Worm (Caenorhabditis elegans): ENCODE results near the gene abhd-3.1.

The abhd-3.1 gene

ce11 chrV:19961971-19962370, 6.7 kb downstream of the abhd-3.1 start:
- TF ChIP-seq W03F9.2 (tag; optimal IDR thresholded peaks at IDR 0.05): no peak
- TF ChIP-seq him-1 (tag; optimal IDR thresholded peaks at IDR 0.05): no peak
- no peak for TF ChIP-seq dao-5 (tag; optimal IDR thresholded peaks at IDR 0.05)

DNA sequence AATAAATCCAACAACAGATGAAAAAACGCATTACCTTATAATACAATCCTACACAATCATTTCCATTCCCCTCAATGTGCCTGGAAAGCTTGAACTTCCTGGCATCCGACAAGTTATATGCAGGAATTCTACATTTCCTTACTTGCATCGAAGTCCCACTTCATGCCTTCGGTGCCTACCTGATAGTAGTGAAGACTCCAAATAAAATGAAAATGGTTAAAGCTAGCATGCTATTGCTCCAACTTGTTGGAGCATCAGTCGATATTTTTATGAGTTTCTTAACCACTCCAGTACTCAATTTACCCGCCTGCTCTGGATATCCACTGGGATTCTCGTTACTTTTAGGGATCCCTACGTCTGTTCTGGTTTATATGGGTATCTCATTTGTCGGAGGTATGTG, 10.3 kb downstream of the abhd-3.1 start, which contains the start of gene srh-171:
srh-171 (plus strand) TSS at position 75 of the 400 bp plus-strand sequence.
- TF ChIP-seq him-1 (tag; optimal IDR thresholded peaks at IDR 0.05) (no peak), W03F9.2 (tag; optimal IDR thresholded peaks at IDR 0.05) (no peak), dao-5 (tag; optimal IDR thresholded peaks at IDR 0.05) (no peak)

ce11 chrV:19972984-19973383, 17.7 kb downstream of the abhd-3.1 start, which contains the start of gene srh-173:
srh-173 (plus strand) TSS chrV:19973284.
- TF ChIP-seq dao-5 (tag; optimal IDR thresholded peaks at IDR 0.05): no peak
- no peak for TF ChIP-seq him-1 (tag; optimal IDR thresholded peaks at IDR 0.05)
- TF ChIP-seq W03F9.2 (tag; optimal IDR thresholded peaks at IDR 0.05): no peak

ce11 chrV:19978220-19978619, 22.9 kb downstream of the abhd-3.1 start, which contains the start of gene srh-183:
srh-183 (minus strand) TSS chrV:19978320.
- no peak for TF ChIP-seq W03F9.2 (tag; optimal IDR thresholded peaks at IDR 0.05)
- TF ChIP-seq dao-5 (tag; optimal IDR thresholded peaks at IDR 0.05): no peak
- TF ChIP-seq him-1 (tag; optimal IDR thresholded peaks at IDR 0.05): no peak

ce11 chrV:19981832-19982462, 26.7 kb downstream of the abhd-3.1 start, which contains the start of gene Y60A3A.24:
Y60A3A.24 (minus strand) TSS chrV:19981882.
- TF ChIP-seq W03F9.2 (tag; optimal IDR thresholded peaks at IDR 0.05) (no peak), him-1 (tag; optimal IDR thresholded peaks at IDR 0.05) (no peak), dao-5 (tag; optimal IDR thresholded peaks at IDR 0.05) (no peak)

ce11 chrV:19986213-19986612, 30.9 kb downstream of the abhd-3.1 start, which contains the start of gene clec-260:
clec-260 (minus strand) TSS chrV:19986313.
- TF ChIP-seq W03F9.2 (tag; optimal IDR thresholded peaks at IDR 0.05): no peak
- no peak for TF ChIP-seq dao-5 (tag; optimal IDR thresholded peaks at IDR 0.05)

ce11 chrV:19986788-19987187, 31.5 kb downstream of the abhd-3.1 start:
- TF ChIP-seq him-1 (tag; optimal IDR thresholded peaks at IDR 0.05) (no peak), dao-5 (tag; optimal IDR thresholded peaks at IDR 0.05) (no peak)

DNA sequence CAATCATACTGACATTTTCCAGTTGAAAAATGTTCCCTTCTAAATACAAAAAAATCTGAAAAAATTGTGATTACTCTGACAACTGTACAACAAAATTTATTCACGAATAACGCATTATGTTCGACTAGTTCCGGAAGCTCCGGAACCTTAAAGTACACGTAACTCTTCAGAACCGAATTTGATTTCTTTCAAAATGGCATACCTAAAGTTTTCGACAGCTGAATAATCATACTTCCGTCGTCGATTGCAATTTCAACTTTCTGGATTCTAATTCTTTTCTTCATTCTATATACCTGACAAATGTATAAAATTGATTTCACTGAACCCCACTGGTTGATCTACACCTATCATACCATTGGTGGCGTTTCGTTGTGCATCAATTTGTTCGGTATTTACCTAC, 32.4 kb downstream of the abhd-3.1 start, which contains the start of gene sri-67:
sri-67 (plus strand) TSS at position 301 of the 400 bp plus-strand sequence.
- TF ChIP-seq him-1 (tag; optimal IDR thresholded peaks at IDR 0.05): no peak
- TF ChIP-seq dao-5 (tag; optimal IDR thresholded peaks at IDR 0.05): no peak
- TF ChIP-seq W03F9.2 (tag; optimal IDR thresholded peaks at IDR 0.05): no peak

DNA sequence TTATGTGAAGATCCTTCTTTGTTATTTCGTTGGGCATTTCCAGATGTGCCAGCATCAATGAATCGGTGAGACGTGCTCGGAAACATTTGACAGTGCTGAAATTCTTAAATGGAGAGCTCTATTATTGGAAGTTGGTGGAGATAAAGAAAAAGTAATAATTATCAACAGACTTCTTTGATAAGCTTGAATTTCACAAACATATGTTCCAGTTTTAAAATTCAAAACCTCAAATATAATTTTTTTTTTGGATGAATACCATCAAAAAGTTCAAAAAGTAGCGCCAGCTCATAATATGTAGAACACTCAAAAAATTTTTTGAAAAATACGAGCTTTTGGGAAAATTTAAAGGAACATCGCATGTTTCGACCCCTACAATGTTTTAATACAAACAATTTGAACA, 38.8 kb downstream of the abhd-3.1 start, which contains the start of gene Y60A3A.25:
Y60A3A.25 (minus strand) TSS at position 101 of the 400 bp plus-strand sequence.
- TF ChIP-seq W03F9.2 (tag; optimal IDR thresholded peaks at IDR 0.05): no peak
- TF ChIP-seq dao-5 (tag; optimal IDR thresholded peaks at IDR 0.05): no peak
- TF ChIP-seq him-1 (tag; optimal IDR thresholded peaks at IDR 0.05): no peak

- TF ChIP-seq W03F9.2 (tag; optimal IDR thresholded peaks at IDR 0.05) (no peak), him-1 (tag; optimal IDR thresholded peaks at IDR 0.05) (no peak), dao-5 (tag; optimal IDR thresholded peaks at IDR 0.05) (no peak)
Measured at ce11 chrV:19994665-19995064, 39.4 kb downstream of the abhd-3.1 start.

ce11 chrV:19997481-19997880, 42.2 kb downstream of the abhd-3.1 start:
- TF ChIP-seq him-1 (tag; optimal IDR thresholded peaks at IDR 0.05): no peak
- no peak for TF ChIP-seq dao-5 (tag; optimal IDR thresholded peaks at IDR 0.05)
- no peak for TF ChIP-seq W03F9.2 (tag; optimal IDR thresholded peaks at IDR 0.05)

- TF ChIP-seq dao-5 (tag; optimal IDR thresholded peaks at IDR 0.05) (no peak), him-1 (tag; optimal IDR thresholded peaks at IDR 0.05) (no peak), W03F9.2 (tag; optimal IDR thresholded peaks at IDR 0.05) (no peak)
Measured at ce11 chrV:19998203-19998836, 43.0 kb downstream of the abhd-3.1 start.

DNA sequence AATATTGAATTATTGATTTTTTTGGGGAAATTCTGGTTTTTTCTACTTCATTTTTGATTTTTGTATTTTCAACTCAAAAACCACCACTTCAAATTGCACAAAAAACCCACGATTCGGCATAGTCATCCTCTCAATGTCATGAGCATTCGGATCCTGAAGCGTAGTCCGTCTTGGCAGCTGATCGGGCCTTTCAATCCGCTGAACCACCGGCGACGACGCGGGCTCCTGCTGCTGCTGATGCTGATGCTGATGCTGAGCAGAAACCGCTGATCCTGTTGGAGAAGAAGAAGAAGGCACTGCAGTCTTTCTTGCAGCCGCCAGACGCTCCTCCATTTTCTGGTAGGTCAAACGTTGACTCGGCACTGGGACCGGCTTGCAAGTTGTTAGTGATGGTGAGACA, 43.8 kb downstream of the abhd-3.1 start:
- TF ChIP-seq dao-5 (tag; optimal IDR thresholded peaks at IDR 0.05) (no peak), W03F9.2 (tag; optimal IDR thresholded peaks at IDR 0.05) (no peak), him-1 (tag; optimal IDR thresholded peaks at IDR 0.05) (no peak)

ce11 chrV:19999789-20000188, 44.5 kb downstream of the abhd-3.1 start:
- TF ChIP-seq him-1 (tag; optimal IDR thresholded peaks at IDR 0.05): no peak

Measured in whole organism, L4/young adult.